Worm (Caenorhabditis elegans) whole organism, early embryonic: ENCODE results near the gene Y102A11A.3.
"Not testable (repeated sequence)": the region's sequence is repeated elsewhere in the genome, so short reads cannot be mapped to it uniquely, and the experiment has no call there.

ENCODE experiments used
- B0310.2 ChIP-seq: sonication (generic microtip); optimal IDR thresholded peaks from 2 replicates; lab custom pipeline; 2016; ENCODE audit warnings: mild to moderate bottlenecking, missing genetic modification characterization, missing compliant biosample characterization
- F13C5.2 ChIP-seq: sonication (generic microtip); optimal IDR thresholded peaks from 2 replicates; lab custom pipeline; 2017; ENCODE audit warnings: mild to moderate bottlenecking, missing genetic modification characterization, inconsistent platforms, missing compliant biosample characterization
- ama-1 ChIP-seq: fragments of 150-350 bp; optimal IDR thresholded peaks from 2 replicates; lab custom pipeline; 2014
- ceh-13 ChIP-seq: fragments of 200-800 bp; sonication (Bioruptor generic); optimal IDR thresholded peaks from 2 replicates; lab custom pipeline; 2018; ENCODE audit warnings: mild to moderate bottlenecking, missing genetic modification characterization, missing compliant biosample characterization
- ceh-36 ChIP-seq: sonication (generic microtip); optimal IDR thresholded peaks from 2 replicates; lab custom pipeline; 2016; ENCODE audit warnings: missing genetic modification characterization, inconsistent platforms, missing compliant biosample characterization
- flt-1 ChIP-seq: fragments of 200-800 bp; sonication (Bioruptor generic); IDR thresholded peaks from 2 replicates; pipeline ENCODE4 v1.3.6; 2022; ENCODE audit warnings: missing genetic modification characterization, missing compliant biosample characterization
- hnd-1 ChIP-seq: sonication (generic microtip); optimal IDR thresholded peaks from 2 replicates; lab custom pipeline; 2016; ENCODE audit warnings: missing genetic modification characterization, missing compliant biosample characterization
- sea-1 ChIP-seq: fragments of 200-800 bp; sonication (Bioruptor generic); conservative IDR thresholded peaks from 2 replicates; pipeline ENCODE4 v1.3.6; 2022; ENCODE audit warnings: missing genetic modification characterization, missing compliant biosample characterization
- tbx-37 ChIP-seq: fragments of 200-800 bp; sonication (Bioruptor generic); conservative IDR thresholded peaks from 2 replicates; pipeline ENCODE4 v1.3.6; 2022; ENCODE audit warnings: missing genetic modification reagents, missing genetic modification characterization, missing compliant biosample characterization

DNA sequence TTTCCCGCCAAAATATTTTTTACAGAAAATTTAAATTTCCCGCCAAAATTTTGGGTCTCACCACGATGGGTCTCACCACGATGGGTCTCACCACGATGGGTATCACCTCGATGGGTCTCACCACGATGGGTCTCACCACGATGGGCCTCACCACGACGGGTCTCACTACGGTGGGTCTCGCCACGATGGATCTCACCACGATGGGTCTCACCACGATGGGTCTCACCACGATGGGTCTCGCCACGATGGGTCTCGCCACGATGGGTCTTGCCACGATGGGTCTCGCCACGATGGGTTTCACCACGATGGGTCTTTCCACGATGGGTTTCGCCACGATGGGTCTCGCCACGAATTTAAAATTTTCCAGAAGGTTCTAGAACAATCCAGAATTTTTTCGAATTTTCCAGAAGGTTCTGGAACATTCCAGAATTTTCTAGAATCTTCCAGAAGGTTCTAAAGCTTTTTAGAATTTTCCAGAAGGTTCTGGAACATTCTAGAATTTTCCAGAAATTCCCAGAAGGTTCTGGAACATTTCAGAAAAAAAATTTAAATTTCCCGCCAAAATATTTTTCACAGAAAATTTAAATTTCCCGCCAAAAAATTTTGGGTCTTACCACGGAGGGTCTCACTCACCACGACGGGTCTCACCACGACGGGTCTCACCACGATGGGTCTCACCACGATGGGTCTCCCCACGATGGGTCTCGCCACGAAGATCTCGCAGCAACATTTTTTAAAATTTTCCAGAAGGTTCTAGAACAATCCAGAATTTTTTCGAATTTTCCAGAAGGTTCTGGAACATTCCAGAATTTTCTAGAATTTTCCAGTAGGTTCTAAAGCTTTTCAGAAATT is 39.8 kb downstream of the Y102A11A.3 start:
- not testable (repeated sequence) for TF ChIP-seq flt-1; B0310.2 (tag; lab: Kevin White, UChicago); F13C5.2 (tag; lab: Kevin White, UChicago); hnd-1 (tag; lab: Kevin White, UChicago); ceh-13; ama-1; tbx-37 (GFP tag; lab: Robert Waterston, UW); ceh-36 (tag; lab: Kevin White, UChicago)
- TF ChIP-seq sea-1 (GFP tag; lab: Robert Waterston, UW), result 0 out of 2 replicates have a peak, but pooled peaks have one; percentile 17
